Worm (Caenorhabditis elegans) whole organism, L4 larva: ENCODE measurements around the gene C08F11.12.
"Not testable (repeated sequence)": the region's sequence is repeated elsewhere in the genome, so short reads cannot be mapped to it uniquely, and the experiment has no call there.

ENCODE experiments used
- F37D6.2 ChIP-seq: sonication (generic microtip); optimal IDR thresholded peaks from 2 replicates; lab custom pipeline; 2016; ENCODE audit warnings: mild to moderate bottlenecking, missing genetic modification characterization, missing compliant biosample characterization
- F44E2.7 ChIP-seq: fragments of 200-800 bp; sonication (Bioruptor generic); IDR thresholded peaks from 2 replicates; pipeline ENCODE4 v2.1.2; 2022; ENCODE audit warnings: missing genetic modification characterization, missing compliant biosample characterization
- R02D3.7 ChIP-seq: fragments of 150-350 bp; sonication (generic microtip); optimal IDR thresholded peaks from 3 replicates; lab custom pipeline; 2014; ENCODE audit warnings: missing biosample characterization, missing genetic modification characterization
- T26A8.4 ChIP-seq: fragments of 200-800 bp; sonication (Bioruptor generic); IDR thresholded peaks from 2 replicates; pipeline ENCODE4 v1.3.6; 2022; ENCODE audit warnings: missing genetic modification characterization, missing compliant biosample characterization
- Y75B8A.6 ChIP-seq: fragments of 200-800 bp; sonication (Bioruptor generic); IDR thresholded peaks from 2 replicates; pipeline ENCODE4 v1.3.6; 2022; ENCODE audit warnings: missing genetic modification reagents, missing genetic modification characterization, missing compliant biosample characterization
- ZK546.5 ChIP-seq, 2 experiments: sonication (generic microtip); optimal IDR thresholded peaks; 2 replicates each; lab custom pipeline; 2017; ENCODE audit warnings: missing biosample characterization in 2 of 2, missing genetic modification characterization in 2 of 2
- ceh-20 ChIP-seq: fragments of 200-800 bp; sonication (Bioruptor generic); IDR thresholded peaks from 2 replicates; pipeline ENCODE4 v1.3.6; 2022; ENCODE audit warnings: missing genetic modification reagents, missing genetic modification characterization, missing compliant biosample characterization
- ceh-32 ChIP-seq: sonication (generic microtip); optimal IDR thresholded peaks from 2 replicates; lab custom pipeline; 2016; ENCODE audit warnings: mild to moderate bottlenecking, missing genetic modification characterization, missing compliant biosample characterization; ENCODE audit not compliant: poor library complexity
- ceh-44 ChIP-seq: fragments of 200-800 bp; sonication (Bioruptor generic); IDR thresholded peaks from 2 replicates; pipeline ENCODE4 v1.3.6; 2022; ENCODE audit warnings: missing genetic modification reagents, missing genetic modification characterization, missing compliant biosample characterization
- ces-1 ChIP-seq: fragments of 150-350 bp; sonication (generic microtip); optimal IDR thresholded peaks from 4 replicates; lab custom pipeline; 2014; ENCODE audit warnings: missing biosample characterization, missing genetic modification reagents, missing genetic modification characterization
- cey-2 ChIP-seq: sonication (generic microtip); optimal IDR thresholded peaks from 3 replicates; lab custom pipeline; 2017; ENCODE audit warnings: missing genetic modification characterization, mild to moderate bottlenecking, missing compliant biosample characterization, antibody characterized with exemption, borderline replicate concordance; ENCODE audit not compliant: insufficient read depth
- daf-16 ChIP-seq, 3 experiments: sonication (generic microtip); optimal IDR thresholded peaks; 2 replicates each; lab custom pipeline; 2016 to 2017; ENCODE audit warnings: missing genetic modification characterization in 3 of 3, missing genetic modification reagents in 3 of 3, mild to moderate bottlenecking in 2 of 3, missing compliant biosample characterization in 2 of 3, missing biosample characterization in 1 of 3, moderate library complexity in 1 of 3
- daf-19 ChIP-seq: fragments of 200-800 bp; sonication (Bioruptor generic); conservative IDR thresholded peaks from 2 replicates; pipeline ENCODE4 v1.3.6; 2022; ENCODE audit warnings: missing genetic modification characterization, missing compliant biosample characterization
- dmd-6 ChIP-seq: fragments of 200-800 bp; sonication (Bioruptor generic); IDR thresholded peaks from 2 replicates; pipeline ENCODE4 v1.3.6; 2022; ENCODE audit warnings: missing genetic modification reagents, missing genetic modification characterization, missing compliant biosample characterization
- dmd-8 ChIP-seq: fragments of 200-800 bp; sonication (Bioruptor generic); IDR thresholded peaks from 2 replicates; pipeline ENCODE4 v1.3.6; 2022; ENCODE audit warnings: missing genetic modification characterization, missing compliant biosample characterization
- dve-1 ChIP-seq: sonication (generic microtip); optimal IDR thresholded peaks from 2 replicates; lab custom pipeline; 2017; ENCODE audit warnings: antibody characterized with exemption, mild to moderate bottlenecking, missing genetic modification characterization, missing compliant biosample characterization; ENCODE audit not compliant: insufficient read depth
- lin-1 ChIP-seq: fragments of 200-800 bp; sonication (Bioruptor generic); IDR thresholded peaks from 2 replicates; pipeline ENCODE4 v1.3.6; 2022; ENCODE audit warnings: missing genetic modification reagents, missing genetic modification characterization, missing compliant biosample characterization
- lin-29 ChIP-seq: fragments of 200-800 bp; sonication (Bioruptor generic); IDR thresholded peaks from 2 replicates; pipeline ENCODE4 v1.3.6; 2022; ENCODE audit warnings: missing genetic modification reagents, missing genetic modification characterization, missing compliant biosample characterization
- lsy-2 ChIP-seq, 2 experiments: fragments of 150-350 bp in 1 of 2; sonication (generic microtip) in 1 of 2; optimal IDR thresholded peaks; 2 replicates each; lab custom pipeline; 2014 to 2017; ENCODE audit warnings: missing biosample characterization in 2 of 2, missing genetic modification characterization in 2 of 2
- mxl-2 ChIP-seq: fragments of 200-800 bp; sonication (Bioruptor generic); conservative IDR thresholded peaks from 2 replicates; pipeline ENCODE4 v1.3.6; 2022; ENCODE audit warnings: missing genetic modification reagents, missing genetic modification characterization, missing compliant biosample characterization
- nhr-11 ChIP-seq: fragments of 150-350 bp; optimal IDR thresholded peaks from 2 replicates; lab custom pipeline; 2014; ENCODE audit warnings: missing biosample characterization, missing genetic modification characterization
- nhr-237 ChIP-seq: sonication (generic microtip); optimal IDR thresholded peaks from 2 replicates; lab custom pipeline; 2017; ENCODE audit warnings: missing biosample characterization, missing genetic modification characterization
- nhr-42 ChIP-seq: fragments of 200-800 bp; sonication (Bioruptor generic); IDR thresholded peaks from 2 replicates; pipeline ENCODE4 v1.3.6; 2022; ENCODE audit warnings: missing genetic modification characterization, missing compliant biosample characterization
- nhr-76 ChIP-seq: fragments of 150-350 bp; optimal IDR thresholded peaks from 2 replicates; lab custom pipeline; 2014; ENCODE audit warnings: missing biosample characterization, missing genetic modification characterization
- nhr-77 ChIP-seq: fragments of 150-350 bp; optimal IDR thresholded peaks from 2 replicates; lab custom pipeline; 2014; ENCODE audit warnings: missing biosample characterization, missing genetic modification characterization
- pqm-1 ChIP-seq: sonication (generic microtip); optimal IDR thresholded peaks from 2 replicates; lab custom pipeline; 2017; ENCODE audit warnings: missing biosample characterization, missing genetic modification characterization
- skn-1 ChIP-seq: fragments of 150-350 bp; optimal IDR thresholded peaks from 2 replicates; lab custom pipeline; 2014; ENCODE audit warnings: missing biosample characterization, missing genetic modification characterization
- snpc-4 ChIP-seq: fragments of 150-350 bp; optimal IDR thresholded peaks from 2 replicates; lab custom pipeline; 2014; ENCODE audit warnings: missing biosample characterization, missing genetic modification characterization
- tag-97 ChIP-seq: fragments of 200-800 bp; sonication (Bioruptor generic); IDR thresholded peaks from 2 replicates; pipeline ENCODE4 v1.3.6; 2022; ENCODE audit warnings: missing genetic modification characterization, missing compliant biosample characterization
- zip-11 ChIP-seq: fragments of 200-800 bp; sonication (Bioruptor generic); IDR thresholded peaks from 2 replicates; pipeline ENCODE4 v1.3.6; 2022; ENCODE audit warnings: missing genetic modification characterization, missing compliant biosample characterization
- ztf-11 ChIP-seq: fragments of 150-350 bp; optimal IDR thresholded peaks from 2 replicates; lab custom pipeline; 2014; ENCODE audit warnings: missing biosample characterization, missing genetic modification characterization
- ztf-7 ChIP-seq: fragments of 150-350 bp; optimal IDR thresholded peaks from 2 replicates; lab custom pipeline; 2014; ENCODE audit warnings: missing biosample characterization, missing genetic modification characterization

The C08F11.12 gene

DNA sequence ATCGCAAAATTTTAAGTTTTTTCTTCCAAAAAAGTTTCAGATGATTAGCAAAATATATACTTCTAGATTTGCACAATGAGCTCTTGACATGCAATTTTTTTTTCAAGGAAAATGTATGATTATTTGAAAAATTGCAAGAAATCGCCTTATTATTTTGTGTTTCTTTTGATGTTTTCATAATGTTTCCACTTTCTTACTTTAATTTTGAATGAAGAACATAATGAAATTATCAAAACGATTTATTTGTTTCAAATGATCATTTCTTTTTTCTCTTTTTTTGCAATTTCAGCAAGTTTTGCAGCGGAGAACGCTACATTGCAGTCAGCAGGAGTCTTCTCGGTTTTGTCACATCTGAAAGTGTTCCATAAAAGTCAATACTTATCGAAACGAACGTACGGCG, 712 bp upstream of the C08F11.12 start, which contains the start of gene Y45F10C.6:
Gene Y45F10C.6 (plus strand): TSS at position 301 of the 400 bp plus-strand sequence.
- not testable (repeated sequence) for TF ChIP-seq pqm-1 (tag; lab: Kevin White, UChicago); ceh-32 (tag; lab: Kevin White, UChicago); ztf-11
- TF ChIP-seq, all 104 proteins: peak for 0; not testable (repeated sequence) for 104

DNA sequence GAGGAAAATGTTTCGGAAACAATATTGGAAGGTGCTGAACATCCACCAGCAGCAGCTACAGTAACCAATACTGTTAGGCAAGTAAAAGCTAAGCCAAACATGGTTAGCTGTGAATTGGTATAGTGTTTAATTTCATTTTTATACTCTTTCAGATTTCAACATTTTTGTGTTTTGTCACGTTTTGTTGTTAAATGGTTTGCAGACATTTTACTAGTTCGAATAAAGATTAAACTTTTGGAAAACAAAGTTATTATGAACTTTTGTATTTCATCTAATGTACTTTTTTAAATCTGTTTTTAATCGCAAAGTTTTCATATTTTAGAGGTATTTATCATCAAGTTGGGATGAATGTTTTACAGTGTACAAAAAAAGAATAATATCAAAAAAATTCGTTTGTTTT, 1.1 kb downstream of the C08F11.12 start, which contains the start of gene C08F11.17:
Gene C08F11.17 (minus strand): TSS at position 101 of the 400 bp plus-strand sequence.
- TF ChIP-seq T26A8.4 (GFP tag; lab: Robert Waterston, UW) = no peak

- TF ChIP-seq ZK546.5 (tag; optimal IDR thresholded peaks at IDR 0.05; lab: Kevin White, UChicago) (no peak), mxl-2 (GFP tag; lab: Robert Waterston, UW) (no peak), dmd-8 (GFP tag; lab: Robert Waterston, UW) (no peak), daf-19 (no peak), ceh-20 (GFP tag; lab: Robert Waterston, UW) (no peak)
These were observed 2.2 kb downstream of the C08F11.12 start, which contains the start of gene C08F11.10 for ce11 chrIV:13649126-13649525. Gene C08F11.10, minus strand, starts transcription at chrIV:13649226.

DNA sequence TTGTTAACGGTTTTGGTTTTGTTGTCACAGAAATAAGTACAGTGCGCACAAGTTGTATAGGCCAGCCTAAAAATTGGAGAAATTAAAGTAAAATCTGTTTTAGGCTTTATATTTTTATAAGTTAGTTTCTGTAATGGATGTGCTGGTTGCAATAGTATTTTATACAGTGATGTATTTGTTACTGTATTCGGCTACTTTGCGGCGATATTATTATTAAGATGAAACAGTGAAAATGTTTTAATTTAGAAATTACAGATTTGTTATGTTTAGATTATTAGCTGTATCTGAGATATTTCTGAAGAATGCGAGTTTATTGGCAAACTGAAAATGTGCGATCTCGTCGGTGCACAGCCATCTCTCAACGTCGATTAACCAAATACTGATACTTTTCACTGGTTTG, 3.8 kb downstream of the C08F11.12 start, which contains the start of gene ule-4:
Gene ule-4 (minus strand): TSS at position 101 of the 400 bp plus-strand sequence.
- no peak for TF ChIP-seq snpc-4 (tag; lab: Kevin White, UChicago)
- TF ChIP-seq F37D6.2 (tag; lab: Kevin White, UChicago) = no peak
- TF ChIP-seq R02D3.7 (tag; lab: Kevin White, UChicago) = no peak
- TF ChIP-seq F44E2.7 (GFP tag; lab: Robert Waterston, UW) = no peak
- TF ChIP-seq lin-29 (GFP tag; lab: Robert Waterston, UW) = no peak
- TF ChIP-seq nhr-76 = no peak
- no peak for TF ChIP-seq tag-97
- no peak for TF ChIP-seq lin-1
- no peak for TF ChIP-seq ceh-44 (GFP tag; lab: Robert Waterston, UW)

ce11 chrIV:13645823-13646222, 5.5 kb downstream of the C08F11.12 start, which contains the start of gene srz-29:
Gene srz-29, minus strand, starts transcription at chrIV:13645923.
- TF ChIP-seq nhr-11 (no peak), lin-1 (no peak), lsy-2 (tag; optimal IDR thresholded peaks at IDR 0.05; lab: Kevin White, UChicago) (no peak), dmd-8 (GFP tag; lab: Robert Waterston, UW) (no peak), mxl-2 (GFP tag; lab: Robert Waterston, UW) (no peak), zip-11 (GFP tag; lab: Robert Waterston, UW) (no peak), ces-1 (GFP tag; lab: Kevin White, UChicago) (no peak), skn-1 (no peak), tag-97 (no peak), nhr-42 (no peak), daf-19 (no peak), cey-2 (tag; lab: Kevin White, UChicago) (no peak)

DNA sequence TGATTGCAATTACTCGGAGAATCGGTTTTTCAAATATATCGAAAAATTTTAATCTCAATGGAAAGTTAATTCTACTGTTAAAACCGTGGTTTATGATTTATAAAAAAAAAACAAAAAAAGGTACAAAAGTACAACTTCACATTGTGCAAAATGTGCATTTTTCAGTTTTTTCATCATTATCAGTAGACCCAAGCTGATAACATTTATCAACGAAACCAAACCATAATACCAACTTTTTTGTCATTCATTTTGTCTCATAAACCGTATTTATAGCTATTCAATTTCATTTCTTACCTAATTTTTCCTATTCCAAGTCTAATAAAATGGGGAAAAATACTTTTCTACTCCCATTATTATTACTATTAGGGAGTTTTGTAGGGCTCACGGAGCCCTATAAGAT, 12.3 kb downstream of the C08F11.12 start, which contains the start of gene ugt-22:
Gene ugt-22 (plus strand): TSS at position 234 of the 400 bp plus-strand sequence.
- TF ChIP-seq daf-16 (GFP tag; optimal IDR thresholded peaks at IDR 0.05; lab: Kevin White, UChicago) (no peak), daf-16 (tag; optimal IDR thresholded peaks at IDR 0.05; lab: Kevin White, UChicago) (peak; percentile 47), dve-1 (tag; lab: Kevin White, UChicago) (peak; percentile 37), ceh-32 (tag; lab: Kevin White, UChicago) (no peak), nhr-237 (tag; lab: Kevin White, UChicago) (no peak), pqm-1 (tag; lab: Kevin White, UChicago) (peak; percentile 83), Y75B8A.6 (GFP tag; lab: Robert Waterston, UW) (no peak), nhr-77 (peak; percentile 5), dmd-6 (peak; percentile 50), zip-11 (GFP tag; lab: Robert Waterston, UW) (no peak), ztf-7 (tag; lab: Kevin White, UChicago) (peak; percentile 31)
